Worm (Caenorhabditis elegans): ENCODE data around the gene nlp-59.
A peak's percentile ranks its signal among the peaks of the same experiment; 100 is the strongest.

nlp-59 gene

ce11 chrV:14930168-14930567, 41.1 kb upstream of the nlp-59 start (continued):
- no peak for TF ChIP-seq nhr-19 (GFP tag; conservative IDR thresholded peaks at IDR 0.05)
- TF ChIP-seq lsy-2 (tag; optimal IDR thresholded peaks at IDR 0.05), result peak in 1 of 2 experiments; percentile 49
- TF ChIP-seq dpl-1 (GFP tag; optimal IDR thresholded peaks at IDR 0.05), result peak in 1 of 3 experiments; percentile 7

- no peak for TF ChIP-seq lin-15B (tag; optimal IDR thresholded peaks at IDR 0.05)
- no peak for TF ChIP-seq mab-9 (GFP tag; IDR thresholded peaks at IDR 0.05)
- no peak for TF ChIP-seq F16B12.6 (tag; optimal IDR thresholded peaks at IDR 0.05)
- TF ChIP-seq fkh-10 (GFP tag; optimal IDR thresholded peaks at IDR 0.05), result no peak
- no peak for TF ChIP-seq unc-62 (GFP tag; optimal IDR thresholded peaks at IDR 0.05)
- no peak for TF ChIP-seq nhr-76 (tag; optimal IDR thresholded peaks at IDR 0.05)
- TF ChIP-seq nhr-28 (tag; optimal IDR thresholded peaks at IDR 0.05), result no peak
- no peak for TF ChIP-seq pqm-1 (tag; optimal IDR thresholded peaks at IDR 0.05)
- TF ChIP-seq swsn-7 (tag; optimal IDR thresholded peaks at IDR 0.05), result no peak
- TF ChIP-seq nhr-12 (tag; optimal IDR thresholded peaks at IDR 0.05), result no peak
- TF ChIP-seq lin-14 (GFP tag; optimal IDR thresholded peaks at IDR 0.05), result peak; percentile 24
- no peak for TF ChIP-seq lir-3 (tag; optimal IDR thresholded peaks at IDR 0.05; ENCODE audit: poor library complexity)
- no peak for TF ChIP-seq C16A3.4 (tag; optimal IDR thresholded peaks at IDR 0.05)
- TF ChIP-seq dsc-1 (tag; optimal IDR thresholded peaks at IDR 0.05), result peak; percentile 10
- TF ChIP-seq snu-23 (GFP tag; optimal IDR thresholded peaks at IDR 0.05), result no peak
- no peak for TF ChIP-seq pag-3 (tag; optimal IDR thresholded peaks at IDR 0.05; ENCODE audit: borderline replicate concordance, insufficient read depth)
- no peak for TF ChIP-seq mef-2 (tag; optimal IDR thresholded peaks at IDR 0.05)
- peak; percentile 6 for TF ChIP-seq pax-3 (tag; optimal IDR thresholded peaks at IDR 0.05)
These were observed 37.6 kb upstream of the nlp-59 start for ce11 chrV:14933450-14934218.

ce11 chrV:14936587-14936986, 34.6 kb upstream of the nlp-59 start, which contains the start of gene C30G7.2:
Gene C30G7.2 (plus strand): TSS chrV:14936887.
- TF ChIP-seq mep-1 (tag; optimal IDR thresholded peaks at IDR 0.05), result no peak
- TF ChIP-seq unc-98 (GFP tag; IDR thresholded peaks at IDR 0.05), result no peak
- no peak for TF ChIP-seq ets-5 (GFP tag; IDR thresholded peaks at IDR 0.05)
- no peak for TF ChIP-seq nhr-11 (tag; optimal IDR thresholded peaks at IDR 0.05)
- no peak for TF ChIP-seq zag-1 (tag; optimal IDR thresholded peaks at IDR 0.05)
- no peak for TF ChIP-seq hlh-4 (tag; optimal IDR thresholded peaks at IDR 0.05)
- TF ChIP-seq ceh-8 (GFP tag; optimal IDR thresholded peaks at IDR 0.05), result no peak
- TF ChIP-seq pag-3 (tag; optimal IDR thresholded peaks at IDR 0.05; ENCODE audit: borderline replicate concordance, insufficient read depth), result no peak
- no peak for TF ChIP-seq snu-23 (GFP tag; optimal IDR thresholded peaks at IDR 0.05)
- TF ChIP-seq lin-35 (GFP tag; optimal IDR thresholded peaks at IDR 0.05), result no peak
- no peak for TF ChIP-seq lsy-2 (tag; optimal IDR thresholded peaks at IDR 0.05)
- TF ChIP-seq lin-15B (tag; optimal IDR thresholded peaks at IDR 0.05), result no peak
- TF ChIP-seq rnt-1 (tag; optimal IDR thresholded peaks at IDR 0.05), result no peak
- no peak for TF ChIP-seq ceh-82 (tag; optimal IDR thresholded peaks at IDR 0.05)
- TF ChIP-seq nhr-237 (tag; optimal IDR thresholded peaks at IDR 0.05), result no peak

ce11 chrV:14942898-14943297, 28.3 kb upstream of the nlp-59 start:
- no peak for TF ChIP-seq ceh-88 (GFP tag; IDR thresholded peaks at IDR 0.05)
- TF ChIP-seq blmp-1 (tag; optimal IDR thresholded peaks at IDR 0.05), result no peak

ce11 chrV:14943774-14944173, 27.5 kb upstream of the nlp-59 start:
- no peak for TF ChIP-seq nhr-11 (tag; optimal IDR thresholded peaks at IDR 0.05)
- no peak for TF ChIP-seq efl-1 (optimal IDR thresholded peaks at IDR 0.05)
- TF ChIP-seq efl-1 (GFP tag; optimal IDR thresholded peaks at IDR 0.05 in 1 of 2), result peak in 1 of 2 experiments; percentile 7

Measured in whole organism, L1 larva.